Fruit fly (Drosophila melanogaster): Measurements from ENCODE around the gene CG1750.

Gene CG1750

DNA sequence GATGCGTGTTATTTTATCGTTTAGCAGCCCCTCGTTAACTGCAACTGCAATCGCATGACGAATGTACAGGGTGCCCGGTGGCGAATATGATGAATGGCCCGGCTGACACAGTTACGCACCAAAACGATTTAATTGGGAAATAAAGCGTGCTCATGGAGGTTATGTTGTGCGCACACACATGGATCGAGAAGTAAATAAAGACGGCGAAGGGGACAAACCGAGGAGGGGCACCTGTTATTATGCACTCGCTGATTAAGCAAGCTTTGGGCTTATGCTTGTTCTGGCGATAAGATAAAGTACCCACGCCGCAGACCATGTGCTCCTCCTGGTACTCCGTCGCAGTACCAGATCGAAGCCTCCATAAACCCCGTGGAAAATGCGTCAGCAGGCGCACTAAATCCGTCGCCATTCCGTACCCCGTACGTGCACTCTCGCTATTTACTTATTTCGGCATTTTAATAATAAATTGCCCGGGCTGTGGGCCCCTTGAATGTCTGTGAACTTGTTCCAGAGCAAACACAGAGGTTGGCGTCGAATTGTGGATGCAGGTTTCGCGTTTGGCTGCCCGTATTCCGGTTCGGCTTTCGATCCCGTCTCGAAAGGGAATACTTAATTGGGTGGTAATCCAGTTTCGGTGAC, 29.5 kb downstream of the CG1750 start (continued):
- TF ChIP-seq caup (GFP tag; optimal IDR thresholded peaks at IDR 0.05; ENCODE audit: severe bottlenecking) (no peak), CG2116 (GFP tag; optimal IDR thresholded peaks at IDR 0.05) (no peak), CG13624 (GFP tag; optimal IDR thresholded peaks at IDR 0.05) (no peak), CG5180 (GFP tag; optimal IDR thresholded peaks at IDR 0.05) (no peak), CG6683 (GFP tag; optimal IDR thresholded peaks at IDR 0.05) (no peak), Dll (GFP tag; IDR thresholded peaks at IDR 0.05; ENCODE audit: partially characterized antibody) (0 out of 4 replicates have a peak, but pooled peaks have one; percentile 13), ase (GFP tag; IDR thresholded peaks at IDR 0.05) (no peak), Hr78 (GFP tag; optimal IDR thresholded peaks at IDR 0.05) (peak in 1 of 2 experiments; percentile 5), nau (GFP tag; optimal IDR thresholded peaks at IDR 0.05) (no peak), CG14667 (GFP tag; IDR thresholded peaks at IDR 0.05) (no peak), CG12104 (GFP tag; optimal IDR thresholded peaks at IDR 0.05) (no peak), unpg (GFP tag; optimal IDR thresholded peaks at IDR 0.05) (no peak), Ssrp (tag; optimal IDR thresholded peaks at IDR 0.05) (no peak), so (GFP tag; IDR thresholded peaks at IDR 0.05) (no peak), B-H2 (GFP tag; optimal IDR thresholded peaks at IDR 0.05) (no peak), danr (GFP tag; IDR thresholded peaks at IDR 0.05) (no peak), CG16815 (GFP tag; optimal IDR thresholded peaks at IDR 0.05) (no peak), CG10267 (tag; optimal IDR thresholded peaks at IDR 0.05) (no peak), CG4424 (GFP tag; optimal IDR thresholded peaks at IDR 0.05) (no peak), CG3847 (GFP tag; IDR thresholded peaks at IDR 0.05) (no peak), CG9876 (GFP tag; optimal IDR thresholded peaks at IDR 0.05) (no peak), Gsc (GFP tag; IDR thresholded peaks at IDR 0.05) (no peak), tna (GFP tag; IDR thresholded peaks at IDR 0.05; ENCODE audit: partially characterized antibody) (no peak), phol (tag; optimal IDR thresholded peaks at IDR 0.05) (no peak), CG13296 (GFP tag; optimal IDR thresholded peaks at IDR 0.05) (no peak), chif (GFP tag; optimal IDR thresholded peaks at IDR 0.05) (no peak), ranshi (GFP tag; IDR thresholded peaks at IDR 0.05) (no peak), ssp (GFP tag; IDR thresholded peaks at IDR 0.05) (no peak), CG10366 (GFP tag; IDR thresholded peaks at IDR 0.05) (peak; percentile 72), CG7556 (GFP tag; optimal IDR thresholded peaks at IDR 0.05) (no peak), CG12236 (GFP tag; optimal IDR thresholded peaks at IDR 0.05) (no peak), pan (optimal IDR thresholded peaks at IDR 0.05) (no peak), pan (GFP tag; optimal IDR thresholded peaks at IDR 0.05 in 1 of 2, IDR thresholded peaks at IDR 0.05 in 1 of 2) (no peak), br (optimal IDR thresholded peaks at IDR 0.05) (no peak), CG16813 (GFP tag; IDR thresholded peaks at IDR 0.05; ENCODE audit: partially characterized antibody) (no peak), pzg (GFP tag; optimal IDR thresholded peaks at IDR 0.05) (no peak), bbx (GFP tag; IDR thresholded peaks at IDR 0.05; ENCODE audit: partially characterized antibody) (no peak), Ada2b (GFP tag; IDR thresholded peaks at IDR 0.05) (no peak), CG6175 (GFP tag; IDR thresholded peaks at IDR 0.05) (no peak), esg (GFP tag; conservative IDR thresholded peaks at IDR 0.05) (no peak), Atf6 (GFP tag; IDR thresholded peaks at IDR 0.05) (no peak), Lim3 (GFP tag; IDR thresholded peaks at IDR 0.05) (no peak), CG7786 (GFP tag; optimal IDR thresholded peaks at IDR 0.05) (no peak), Ets97D (GFP tag; optimal IDR thresholded peaks at IDR 0.05) (no peak), Xrp1 (GFP tag; IDR thresholded peaks at IDR 0.05) (peak; percentile 5; the same call in 1 of the 2 replicates), CG2889 (GFP tag; IDR thresholded peaks at IDR 0.05) (no peak), CG31388 (GFP tag; optimal IDR thresholded peaks at IDR 0.05) (no peak), sens-2 (GFP tag; IDR thresholded peaks at IDR 0.05) (peak; percentile 50), fd102C (GFP tag; optimal IDR thresholded peaks at IDR 0.05) (no peak), CG12071 (GFP tag; optimal IDR thresholded peaks at IDR 0.05) (no peak), HmgZ (tag; optimal IDR thresholded peaks at IDR 0.05) (peak; percentile 48)

Data from whole organism, embryonic.